Worm (Caenorhabditis elegans) whole organism, L4 larva: ENCODE results near the gene ptp-3.

Experiments used
- ceh-20 ChIP-seq: fragments of 200-800 bp; sonication (Bioruptor generic); IDR thresholded peaks from 2 replicates; pipeline ENCODE4 v1.3.6; 2022; ENCODE audit warnings: missing genetic modification reagents, missing genetic modification characterization, missing compliant biosample characterization
- nhr-11 ChIP-seq: fragments of 150-350 bp; optimal IDR thresholded peaks from 2 replicates; lab custom pipeline; 2014; ENCODE audit warnings: missing biosample characterization, missing genetic modification characterization
- set-16 ChIP-seq: fragments of 200-800 bp; sonication (Bioruptor generic); IDR thresholded peaks from 2 replicates; pipeline ENCODE4 v1.3.6; 2022; ENCODE audit warnings: missing genetic modification reagents, missing genetic modification characterization, missing compliant biosample characterization
- unc-39 ChIP-seq: sonication (generic microtip); optimal IDR thresholded peaks from 2 replicates; lab custom pipeline; 2017; ENCODE audit warnings: missing biosample characterization, missing genetic modification characterization

DNA sequence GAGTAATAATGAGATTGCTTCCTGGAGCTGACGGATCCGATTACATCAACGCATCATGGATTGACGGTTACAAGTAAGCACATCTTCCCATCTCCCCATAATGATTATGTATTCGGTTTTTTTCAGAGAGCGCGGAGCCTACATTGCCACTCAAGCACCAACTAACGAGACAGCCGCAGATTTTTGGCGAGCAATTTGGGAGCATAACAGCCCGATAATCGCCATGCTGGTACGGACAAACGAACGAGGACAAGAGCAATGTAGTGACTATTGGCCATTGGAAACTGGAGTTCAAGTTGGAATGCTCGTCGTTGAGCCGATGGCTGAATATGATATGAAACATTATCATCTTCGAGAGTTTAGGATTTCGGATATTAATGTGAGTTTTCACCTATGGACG is 35.6 kb downstream of the ptp-3 start:
- no peak for TF ChIP-seq nhr-11
- no peak for TF ChIP-seq ceh-20 (GFP tag; lab: Robert Waterston, UW)
- no peak for TF ChIP-seq set-16 (GFP tag; lab: Robert Waterston, UW)
- TF ChIP-seq unc-39 (tag; lab: Kevin White, UChicago) = no peak
